Worm (Caenorhabditis elegans): ENCODE measurements around the gene str-31.

The str-31 gene

ce11 chrV:7487518-7487917, 20.9 kb downstream of the str-31 start, which contains the start of gene srbc-7:
TSS of gene srbc-7 (minus strand) at chrV:7487618.
- no peak for TF ChIP-seq dao-5 (tag; optimal IDR thresholded peaks at IDR 0.05)

ce11 chrV:7485000-7485399, 23.5 kb downstream of the str-31 start, which contains the start of gene srbc-8:
TSS of gene srbc-8 (minus strand) at chrV:7485100.
- TF ChIP-seq W03F9.2 (tag; optimal IDR thresholded peaks at IDR 0.05): no peak
- no peak for TF ChIP-seq dao-5 (tag; optimal IDR thresholded peaks at IDR 0.05)
- TF ChIP-seq him-1 (tag; optimal IDR thresholded peaks at IDR 0.05): no peak

DNA sequence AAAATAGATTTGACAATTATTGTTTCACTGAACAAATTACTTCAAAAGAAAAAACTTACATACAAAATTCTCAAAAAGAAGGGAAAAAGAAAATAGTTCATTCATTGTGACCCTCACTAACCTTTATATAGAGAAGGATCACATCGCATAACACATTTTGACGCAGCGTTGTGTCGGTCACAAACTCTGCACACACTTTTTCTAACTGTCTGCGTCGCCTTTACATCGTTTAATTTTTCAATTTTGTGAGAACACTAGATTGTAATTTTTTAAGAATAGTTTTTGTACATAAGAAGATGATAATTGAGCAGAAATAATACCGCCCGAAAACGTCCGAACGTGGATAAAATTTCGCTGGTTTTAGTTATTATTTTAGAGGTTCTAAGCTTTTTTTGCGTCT, 27.5 kb downstream of the str-31 start, which contains the start of gene C18B10.6:
C18B10.6 (minus strand) TSS at position 101 of the 400 bp plus-strand sequence.
- TF ChIP-seq W03F9.2 (tag; optimal IDR thresholded peaks at IDR 0.05) (no peak), dao-5 (tag; optimal IDR thresholded peaks at IDR 0.05) (no peak), him-1 (tag; optimal IDR thresholded peaks at IDR 0.05) (no peak)

DNA sequence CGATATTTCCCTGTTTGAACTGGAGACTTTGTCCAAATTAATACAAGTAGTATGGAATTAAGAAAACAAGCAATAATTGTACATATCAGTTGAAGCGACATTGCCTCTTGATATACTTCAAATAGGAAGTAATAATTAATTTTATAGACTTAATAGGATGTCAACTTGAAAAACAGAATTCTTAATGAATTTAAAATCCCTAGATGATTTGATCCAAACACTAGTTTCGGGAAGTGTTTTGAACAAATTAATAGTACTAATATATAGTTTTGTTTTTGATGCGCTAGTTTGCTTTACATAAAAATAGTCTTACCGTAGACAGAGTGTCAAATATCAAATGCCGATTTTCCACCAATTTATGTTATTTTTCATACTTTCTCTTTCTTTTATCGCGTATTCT, 30.1 kb downstream of the str-31 start, which contains the start of gene str-190:
str-190 (minus strand) TSS at position 101 of the 400 bp plus-strand sequence.
- TF ChIP-seq dao-5 (tag; optimal IDR thresholded peaks at IDR 0.05): no peak
- no peak for TF ChIP-seq W03F9.2 (tag; optimal IDR thresholded peaks at IDR 0.05)
- TF ChIP-seq him-1 (tag; optimal IDR thresholded peaks at IDR 0.05): no peak

DNA sequence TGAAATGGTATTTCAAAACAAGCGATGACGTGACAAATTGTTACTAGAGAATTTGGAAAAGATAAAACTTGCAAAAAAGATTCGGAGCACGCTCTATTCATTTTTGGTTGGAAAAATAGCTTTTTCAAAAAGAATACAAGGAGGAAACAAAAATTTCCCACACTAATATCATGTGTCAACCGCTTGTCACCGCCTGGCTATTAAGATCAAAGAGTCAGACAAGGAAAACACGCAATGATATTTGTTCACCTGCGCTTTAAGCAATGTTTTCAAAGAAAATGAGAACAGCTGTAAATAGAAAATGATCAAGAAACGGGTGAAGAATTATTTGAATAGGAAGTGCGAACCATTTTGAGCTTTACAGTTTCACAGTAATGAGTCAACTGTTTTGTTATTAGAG, 31.7 kb downstream of the str-31 start, which contains the start of gene srh-125:
srh-125 (minus strand) TSS at position 101 of the 400 bp plus-strand sequence.
- TF ChIP-seq W03F9.2 (tag; optimal IDR thresholded peaks at IDR 0.05) (no peak), him-1 (tag; optimal IDR thresholded peaks at IDR 0.05) (no peak), dao-5 (tag; optimal IDR thresholded peaks at IDR 0.05) (no peak)

- no peak for TF ChIP-seq W03F9.2 (tag; optimal IDR thresholded peaks at IDR 0.05)
- no peak for TF ChIP-seq dao-5 (tag; optimal IDR thresholded peaks at IDR 0.05)
- TF ChIP-seq him-1 (tag; optimal IDR thresholded peaks at IDR 0.05): no peak
These were observed 35.7 kb downstream of the str-31 start, which contains the start of gene str-28 for ce11 chrV:7472815-7473214. TSS of gene str-28 (minus strand) at chrV:7472915.

- TF ChIP-seq W03F9.2 (tag; optimal IDR thresholded peaks at IDR 0.05) (no peak), him-1 (tag; optimal IDR thresholded peaks at IDR 0.05) (no peak)
These were observed 43.0 kb downstream of the str-31 start, which contains the start of gene F25E5.1 for ce11 chrV:7465509-7465908. TSS of gene F25E5.1 (plus strand) at chrV:7465884.

DNA sequence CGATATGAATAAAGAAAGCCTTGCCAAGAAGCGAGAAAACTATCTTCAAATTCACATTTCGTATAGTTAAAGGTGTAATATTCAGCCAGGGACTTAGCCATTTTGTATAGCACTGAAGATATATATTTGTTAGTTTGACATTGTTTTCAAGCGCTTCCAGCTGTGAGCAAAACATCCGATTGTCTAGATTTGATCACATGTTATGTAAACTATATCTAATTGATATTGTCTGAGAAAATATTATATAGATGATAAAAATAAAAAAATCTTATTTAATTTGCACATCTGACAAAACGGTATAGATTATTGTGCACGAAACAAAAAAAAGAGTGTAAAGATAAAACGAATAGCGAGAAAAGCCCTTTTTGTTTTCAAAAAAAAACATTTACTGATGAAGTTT, 43.8 kb downstream of the str-31 start, which contains the start of gene srh-89:
srh-89 (minus strand) TSS at position 101 of the 400 bp plus-strand sequence.
- TF ChIP-seq dao-5 (tag; optimal IDR thresholded peaks at IDR 0.05) (no peak), him-1 (tag; optimal IDR thresholded peaks at IDR 0.05) (no peak), W03F9.2 (tag; optimal IDR thresholded peaks at IDR 0.05) (no peak)

DNA sequence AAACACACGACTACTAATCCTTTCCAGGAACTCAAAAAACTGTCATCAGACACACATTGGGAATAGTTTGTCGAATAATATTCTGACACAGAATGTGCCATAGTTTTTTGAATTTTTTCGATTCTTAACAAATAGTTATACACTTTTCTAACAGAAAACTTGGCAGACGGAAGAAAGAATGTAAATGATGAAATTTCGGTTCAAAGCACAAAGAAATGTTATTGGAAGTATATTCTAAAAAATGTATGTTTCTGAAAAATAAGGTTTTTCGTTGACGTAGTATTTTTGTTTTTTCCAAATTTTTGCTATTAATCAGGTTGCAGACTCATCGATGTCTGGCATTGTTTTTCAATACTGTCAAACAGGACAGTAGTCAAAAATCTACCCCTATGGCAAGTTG, 47.6 kb downstream of the str-31 start, which contains the start of gene srh-92:
srh-92 (minus strand) TSS at position 101 of the 400 bp plus-strand sequence.
- TF ChIP-seq W03F9.2 (tag; optimal IDR thresholded peaks at IDR 0.05) (no peak), dao-5 (tag; optimal IDR thresholded peaks at IDR 0.05) (no peak), him-1 (tag; optimal IDR thresholded peaks at IDR 0.05) (no peak)

All from whole organism, L4/young adult.